Worm (Caenorhabditis elegans) whole organism, young adult: Measurements from ENCODE around the gene Y67A10A.11.

Experiments used
- B0336.3 ChIP-seq: fragments of 200-800 bp; sonication (Bioruptor generic); IDR thresholded peaks from 2 replicates; pipeline ENCODE4 v1.3.6; 2022; ENCODE audit warnings: missing genetic modification characterization, missing compliant biosample characterization
- C17E4.6 ChIP-seq: fragments of 200-800 bp; sonication (Bioruptor generic); IDR thresholded peaks from 2 replicates; pipeline ENCODE4 v1.3.6; 2022; ENCODE audit warnings: missing genetic modification reagents, missing genetic modification characterization, missing compliant biosample characterization
- F37B4.10 ChIP-seq: fragments of 200-800 bp; sonication (Bioruptor generic); IDR thresholded peaks from 2 replicates; pipeline ENCODE4 v1.3.6; 2022; ENCODE audit warnings: missing genetic modification characterization, missing compliant biosample characterization
- F49E8.2 ChIP-seq: sonication (generic microtip); optimal IDR thresholded peaks from 3 replicates; lab custom pipeline; 2017; ENCODE audit warnings: missing genetic modification characterization, mild to moderate bottlenecking, missing compliant biosample characterization, antibody characterized with exemption, moderate library complexity; ENCODE audit not compliant: insufficient read depth
- K11D2.4 ChIP-seq: fragments of 200-800 bp; sonication (Bioruptor generic); IDR thresholded peaks from 2 replicates; pipeline ENCODE4 v1.3.6; 2022; ENCODE audit warnings: missing genetic modification reagents, missing genetic modification characterization, missing compliant biosample characterization
- T07F8.4 ChIP-seq: sonication (generic microtip); optimal IDR thresholded peaks from 2 replicates; lab custom pipeline; 2016; ENCODE audit warnings: mild to moderate bottlenecking, missing genetic modification characterization, moderate library complexity, missing compliant biosample characterization
- T26A5.8 ChIP-seq: sonication (generic microtip); optimal IDR thresholded peaks from 2 replicates; lab custom pipeline; 2016; ENCODE audit warnings: missing genetic modification characterization, missing compliant biosample characterization
- ama-1 ChIP-seq, 3 experiments: fragments of 150-350 bp in 1 of 3; sonication (generic microtip) in 2 of 3; optimal IDR thresholded peaks; 2 replicates each; lab custom pipeline; 2014 to 2018; ENCODE audit warnings: missing biosample characterization in 2 of 3, missing genetic modification characterization in 2 of 3, missing genetic modification reagents in 2 of 3
- aptf-2 ChIP-seq: fragments of 200-800 bp; sonication (Bioruptor generic); conservative IDR thresholded peaks from 2 replicates; pipeline ENCODE4 v1.3.6; 2022; ENCODE audit warnings: missing genetic modification reagents, missing genetic modification characterization, missing compliant biosample characterization
- attf-6 ChIP-seq: fragments of 200-800 bp; sonication (Bioruptor generic); IDR thresholded peaks from 2 replicates; pipeline ENCODE4 v1.3.6; 2022; ENCODE audit warnings: missing genetic modification reagents, missing genetic modification characterization, missing compliant biosample characterization
- bed-1 ChIP-seq: fragments of 200-800 bp; sonication (Bioruptor generic); IDR thresholded peaks from 2 replicates; pipeline ENCODE4 v1.3.6; 2022; ENCODE audit warnings: missing genetic modification reagents, missing genetic modification characterization, missing compliant biosample characterization
- bed-2 ChIP-seq: fragments of 200-800 bp; sonication (Bioruptor generic); IDR thresholded peaks from 2 replicates; pipeline ENCODE4 v1.3.6; 2022; ENCODE audit warnings: missing genetic modification reagents, missing genetic modification characterization, missing compliant biosample characterization
- cebp-1 ChIP-seq, 2 experiments: fragments of 200-800 bp in 1 of 2; sonication (Bioruptor generic) in 1 of 2; sonication (generic microtip) in 1 of 2; IDR thresholded peaks in 1 of 2; optimal IDR thresholded peaks in 1 of 2; 2 replicates each; pipeline versions ENCODE4 v1.3.6 to Lab custom; 2017 to 2022; ENCODE audit warnings: missing compliant biosample characterization in 2 of 2, missing genetic modification characterization in 2 of 2, mild to moderate bottlenecking in 1 of 2, missing genetic modification reagents in 1 of 2, moderate library complexity in 1 of 2
- chd-7 ChIP-seq: sonication (generic microtip); optimal IDR thresholded peaks from 2 replicates; lab custom pipeline; 2016; ENCODE audit warnings: mild to moderate bottlenecking, missing genetic modification characterization, moderate library complexity, missing compliant biosample characterization
- dpff-1 ChIP-seq: sonication (generic microtip); optimal IDR thresholded peaks from 2 replicates; lab custom pipeline; 2017; ENCODE audit warnings: mild to moderate bottlenecking, missing genetic modification characterization, missing compliant biosample characterization
- hlh-26 ChIP-seq: fragments of 200-800 bp; sonication (Bioruptor generic); conservative IDR thresholded peaks from 2 replicates; pipeline ENCODE4 v1.3.6; 2022; ENCODE audit warnings: missing genetic modification reagents, missing genetic modification characterization, missing compliant biosample characterization
- hmg-20 ChIP-seq: fragments of 200-800 bp; sonication (Bioruptor generic); IDR thresholded peaks from 2 replicates; pipeline ENCODE4 v1.3.6; 2022; ENCODE audit warnings: missing genetic modification reagents, missing genetic modification characterization, missing compliant biosample characterization
- lag-1 ChIP-seq: fragments of 200-800 bp; sonication (Bioruptor generic); IDR thresholded peaks from 2 replicates; pipeline ENCODE4 v1.3.6; 2022; ENCODE audit warnings: missing genetic modification reagents, missing genetic modification characterization, missing compliant biosample characterization
- lin-54 ChIP-seq: fragments of 200-800 bp; sonication (Bioruptor generic); optimal IDR thresholded peaks from 2 replicates; lab custom pipeline; 2018; ENCODE audit warnings: mild to moderate bottlenecking, missing genetic modification characterization, missing compliant biosample characterization
- lir-1 ChIP-seq: fragments of 200-800 bp; sonication (Bioruptor generic); conservative IDR thresholded peaks from 2 replicates; pipeline ENCODE4 v1.3.6; 2022; ENCODE audit warnings: missing genetic modification reagents, missing genetic modification characterization, missing compliant biosample characterization
- madf-10 ChIP-seq: sonication (generic microtip); optimal IDR thresholded peaks from 2 replicates; lab custom pipeline; 2016; ENCODE audit warnings: mild to moderate bottlenecking, missing genetic modification characterization, missing compliant biosample characterization
- mes-4 ChIP-seq: sonication (generic microtip); optimal IDR thresholded peaks from 2 replicates; lab custom pipeline; 2016; ENCODE audit warnings: missing genotype, missing genetic modification characterization, missing compliant biosample characterization
- mxl-1 ChIP-seq: sonication (generic microtip); optimal IDR thresholded peaks from 2 replicates; lab custom pipeline; 2016; ENCODE audit warnings: missing genetic modification characterization, missing compliant biosample characterization
- nhr-179 ChIP-seq: sonication (generic microtip); optimal IDR thresholded peaks from 2 replicates; lab custom pipeline; 2016; ENCODE audit warnings: mild to moderate bottlenecking, missing genetic modification characterization, missing compliant biosample characterization
- pbrm-1 ChIP-seq: fragments of 200-800 bp; sonication (Bioruptor generic); IDR thresholded peaks from 2 replicates; pipeline ENCODE4 v1.3.6; 2022; ENCODE audit warnings: missing genetic modification reagents, missing genetic modification characterization, missing compliant biosample characterization
- snpc-3.4 ChIP-seq: sonication (generic microtip); optimal IDR thresholded peaks from 2 replicates; lab custom pipeline; 2017; ENCODE audit warnings: missing genetic modification characterization, mild to moderate bottlenecking, missing compliant biosample characterization, antibody characterized with exemption, moderate library complexity, missing genotype, missing genetic modification reagents
- snpc-4 ChIP-seq, 5 experiments: fragments of 150-350 bp in 1 of 5; sonication (generic microtip) in 4 of 5; optimal IDR thresholded peaks; 2 replicates each; lab custom pipeline; 2014 to 2018; ENCODE audit warnings: missing genetic modification characterization in 5 of 5, missing biosample characterization in 3 of 5, antibody characterized with exemption in 2 of 5, mild to moderate bottlenecking in 2 of 5, missing compliant biosample characterization in 2 of 5, missing genotype in 2 of 5, moderate library complexity in 2 of 5, missing genetic modification reagents in 1 of 5
- somi-1 ChIP-seq: fragments of 200-800 bp; sonication (Bioruptor generic); optimal IDR thresholded peaks from 2 replicates; lab custom pipeline; 2018; ENCODE audit warnings: mild to moderate bottlenecking, missing genetic modification characterization, missing compliant biosample characterization
- zfh-2 ChIP-seq: fragments of 200-800 bp; sonication (Bioruptor generic); conservative IDR thresholded peaks from 2 replicates; pipeline ENCODE4 v1.3.6; 2022; ENCODE audit warnings: missing genetic modification reagents, missing genetic modification characterization, missing compliant biosample characterization

The Y67A10A.11 gene

DNA sequence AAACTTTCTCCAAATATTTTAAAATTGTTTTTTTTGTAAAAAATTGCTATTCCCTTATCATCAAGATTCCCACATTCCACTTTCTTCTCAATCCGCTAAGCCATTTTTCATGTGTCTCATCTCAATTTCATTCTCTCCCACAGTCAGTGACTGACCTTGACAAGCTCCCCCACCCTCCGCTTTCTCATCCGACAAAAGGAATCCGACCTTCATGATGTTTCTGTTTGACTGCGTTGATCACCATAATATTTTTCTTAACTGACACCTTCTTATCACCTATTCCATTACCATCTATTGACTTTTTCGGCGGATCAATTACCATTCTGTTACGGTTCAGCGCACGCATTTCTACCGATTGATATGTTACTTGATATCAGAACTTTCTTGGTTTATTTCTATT lies 49.3 kb downstream of the Y67A10A.11 start:
- TF ChIP-seq chd-7 (tag; lab: Kevin White, UChicago) (no peak), mxl-1 (no peak), hlh-26 (no peak), pbrm-1 (no peak), F37B4.10 (GFP tag; lab: Robert Waterston, UW) (no peak), somi-1 (GFP tag; lab: Kevin White, UChicago) (no peak), madf-10 (tag; lab: Kevin White, UChicago) (no peak), lag-1 (GFP tag; lab: Robert Waterston, UW) (no peak), B0336.3 (GFP tag; lab: Robert Waterston, UW) (no peak), lin-54 (GFP tag; lab: Kevin White, UChicago) (no peak)

DNA sequence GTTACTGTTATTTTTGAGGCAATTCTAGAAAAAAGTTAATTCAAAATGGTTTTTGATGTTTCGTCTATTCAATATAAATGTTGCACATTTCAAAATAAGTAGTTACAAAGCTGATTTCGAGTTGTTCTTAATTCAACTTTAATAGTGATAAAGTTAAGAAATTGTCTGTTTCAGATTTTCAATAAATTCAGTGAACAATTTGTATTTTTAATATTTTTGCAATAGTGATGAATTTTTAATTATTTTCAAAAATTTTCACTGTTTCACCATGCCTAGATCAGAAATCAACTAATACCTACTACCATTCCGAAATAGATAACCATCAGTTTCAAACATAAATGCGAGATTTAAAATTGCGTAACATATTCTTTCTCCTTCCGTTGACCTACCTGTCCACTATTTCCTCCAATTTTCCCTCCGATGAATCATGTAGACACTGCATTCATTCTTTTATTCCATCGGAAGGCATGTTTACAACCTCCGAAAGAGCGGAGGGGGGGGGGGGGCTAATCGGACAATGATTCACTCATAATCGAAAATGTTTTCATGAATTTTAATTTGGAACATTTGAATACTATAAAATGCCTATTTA lies 50.4 kb downstream of the Y67A10A.11 start:
- TF ChIP-seq attf-6 (GFP tag; lab: Robert Waterston, UW), result 0 out of 2 replicates have a peak, but pooled peaks have one; percentile 43
- no peak for TF ChIP-seq snpc-4 (GFP tag; optimal IDR thresholded peaks at IDR 0.05; lab: Kevin White, UChicago)
- peak in 3 of 4 experiments; percentile 7 to 61 (median 40) for TF ChIP-seq snpc-4 (tag; optimal IDR thresholded peaks at IDR 0.05; lab: Kevin White, UChicago)
- no peak for TF ChIP-seq hmg-20 (GFP tag; lab: Robert Waterston, UW)
- TF ChIP-seq, all 124 proteins: peak for 2

DNA sequence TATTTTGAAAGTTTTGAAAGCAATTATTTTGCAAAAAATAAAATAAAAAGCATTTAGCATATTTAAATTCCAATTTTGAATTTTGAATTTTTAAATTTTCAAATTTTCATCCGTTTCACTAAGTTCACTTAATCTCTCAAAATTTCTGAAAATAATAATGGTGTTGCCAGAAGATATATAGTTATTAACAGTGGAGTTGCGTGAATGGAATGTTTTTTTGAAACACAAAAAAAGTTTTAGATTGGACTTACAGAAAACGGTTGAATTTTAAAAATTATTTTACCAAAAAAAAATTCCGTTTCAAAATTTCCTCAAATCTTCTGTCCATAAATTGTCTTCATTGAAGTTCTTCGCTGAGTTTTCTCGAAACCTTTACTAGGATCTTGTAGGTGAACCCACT lies 51.5 kb downstream of the Y67A10A.11 start:
- TF ChIP-seq nhr-179 (tag; lab: Kevin White, UChicago) (no peak), attf-6 (GFP tag; lab: Robert Waterston, UW) (peak; percentile 83), snpc-4 (GFP tag; optimal IDR thresholded peaks at IDR 0.05; lab: Kevin White, UChicago) (no peak), snpc-4 (tag; optimal IDR thresholded peaks at IDR 0.05; lab: Kevin White, UChicago) (peak in 3 of 4 experiments; percentile 14 to 39 (median 32))
- TF ChIP-seq, all 124 proteins: peak for 2

DNA sequence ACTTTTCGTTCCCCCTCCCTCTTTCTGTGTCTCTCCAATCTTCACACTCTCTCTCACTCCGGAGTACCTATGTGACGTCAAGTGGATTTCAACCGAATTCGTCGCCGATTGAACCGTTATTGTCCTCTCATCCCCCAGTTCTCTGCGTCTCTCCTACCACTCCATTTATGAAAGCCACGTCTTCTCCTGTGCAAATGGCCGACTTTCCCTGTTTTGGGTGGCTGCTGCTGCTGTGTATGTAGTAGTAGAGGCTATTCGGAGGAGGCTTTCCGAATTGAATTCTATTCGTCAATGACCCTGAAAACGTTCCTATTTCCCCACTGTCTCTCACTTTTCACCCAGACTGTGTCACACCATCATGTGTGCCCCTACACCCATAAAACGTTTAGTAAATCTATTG lies 52.0 kb downstream of the Y67A10A.11 start:
- TF ChIP-seq dpff-1 (tag; lab: Kevin White, UChicago) (no peak), zfh-2 (GFP tag; lab: Robert Waterston, UW) (no peak), bed-2 (no peak), T26A5.8 (tag; lab: Kevin White, UChicago) (no peak), aptf-2 (GFP tag; lab: Robert Waterston, UW) (no peak), T07F8.4 (tag; lab: Kevin White, UChicago) (no peak), cebp-1 (GFP tag; IDR thresholded peaks at IDR 0.05; lab: Robert Waterston, UW) (no peak), cebp-1 (tag; optimal IDR thresholded peaks at IDR 0.05; lab: Kevin White, UChicago) (no peak), F49E8.2 (tag; lab: Kevin White, UChicago) (no peak), K11D2.4 (GFP tag; lab: Robert Waterston, UW) (no peak), mes-4 (tag; lab: Kevin White, UChicago) (no peak), snpc-3.4 (tag; lab: Kevin White, UChicago) (no peak), ama-1 (optimal IDR thresholded peaks at IDR 0.05; lab: Kevin White, UChicago) (no peak), ama-1 (GFP tag; optimal IDR thresholded peaks at IDR 0.05; lab: Kevin White, UChicago) (no peak), lir-1 (GFP tag; lab: Robert Waterston, UW) (no peak), C17E4.6 (no peak), bed-1 (GFP tag; lab: Robert Waterston, UW) (no peak), lag-1 (GFP tag; lab: Robert Waterston, UW) (no peak)
